In genomic region chr2L:4886645-4887044, dm6 we compare ENCODE assay signal across 3 fruit fly cellular contexts.
TF ChIP-seq lines count a peak whose summit lies in the region.

No protein-coding gene starts in this region.

- no peak for TF ChIP-seq CTCF in whole organism, embryonic (GFP tag; optimal IDR thresholded peaks at IDR 0.05; lab: Kevin White, UChicago)

TF ChIP-seq in whole organism, embryonic, 481 proteins besides CTCF, POLR2A, EP300 and RAD21:
- TF ChIP-seq Adf1 (GFP tag; IDR thresholded peaks at IDR 0.05; lab: Robert Waterston, UW) (peak; percentile 8; the same call in 1 of the 2 replicates), chinmo (GFP tag; IDR thresholded peaks at IDR 0.05; lab: Robert Waterston, UW; ENCODE audit: partially characterized antibody) (0 out of 4 replicates have a peak, but pooled peaks have one; percentile 53), CG12104 (GFP tag; optimal IDR thresholded peaks at IDR 0.05; lab: Kevin White, UChicago) (no peak), CG11695 (GFP tag; IDR thresholded peaks at IDR 0.05; lab: Robert Waterston, UW) (no peak), Drgx (GFP tag; IDR thresholded peaks at IDR 0.05; lab: Robert Waterston, UW) (0 out of 2 replicates have a peak, but pooled peaks have one; percentile 21), da (GFP tag; optimal IDR thresholded peaks at IDR 0.05; lab: Kevin White, UChicago) (no peak), crol (GFP tag; IDR thresholded peaks at IDR 0.05; lab: Robert Waterston, UW) (0 out of 2 replicates have a peak, but pooled peaks have one; percentile 38), sug (tag; optimal IDR thresholded peaks at IDR 0.05; lab: Kevin White, UChicago) (peak; percentile 28), nmo (GFP tag; optimal IDR thresholded peaks at IDR 0.05; lab: Kevin White, UChicago) (no peak), row (GFP tag; IDR thresholded peaks at IDR 0.05; lab: Robert Waterston, UW) (no peak; the same call in 2 of the 3 replicates), CG12236 (GFP tag; optimal IDR thresholded peaks at IDR 0.05; lab: Kevin White, UChicago) (no peak), sr (GFP tag; IDR thresholded peaks at IDR 0.05; lab: Robert Waterston, UW) (peak; percentile 40; the same call in 1 of the 3 replicates), CG8388 (GFP tag; optimal IDR thresholded peaks at IDR 0.05; lab: Kevin White, UChicago) (peak; percentile 72), disco-r (GFP tag; optimal IDR thresholded peaks at IDR 0.05; lab: Kevin White, UChicago) (no peak), cg (GFP tag; optimal IDR thresholded peaks at IDR 0.05; lab: Kevin White, UChicago) (peak; percentile 69), CG12769 (tag; optimal IDR thresholded peaks at IDR 0.05; lab: Kevin White, UChicago) (peak; percentile 86), Deaf1 (tag; optimal IDR thresholded peaks at IDR 0.05; lab: Kevin White, UChicago) (peak; percentile 17), CG11247 (GFP tag; IDR thresholded peaks at IDR 0.05; lab: Robert Waterston, UW) (0 out of 2 replicates have a peak, but pooled peaks have one; percentile 5), sd (tag; optimal IDR thresholded peaks at IDR 0.05; lab: Kevin White, UChicago) (no peak), sima (GFP tag; optimal IDR thresholded peaks at IDR 0.05; lab: Kevin White, UChicago) (no peak), CG10543 (GFP tag; optimal IDR thresholded peaks at IDR 0.05; lab: Kevin White, UChicago) (peak; percentile 2), Camta (GFP tag; optimal IDR thresholded peaks at IDR 0.05; lab: Kevin White, UChicago) (no peak), CG17912 (GFP tag; optimal IDR thresholded peaks at IDR 0.05; lab: Kevin White, UChicago) (peak; percentile 4), CG9817 (tag; optimal IDR thresholded peaks at IDR 0.05; lab: Kevin White, UChicago) (no peak), cwo (GFP tag; optimal IDR thresholded peaks at IDR 0.05; lab: Kevin White, UChicago) (peak; percentile 31), Dad (GFP tag; optimal IDR thresholded peaks at IDR 0.05; lab: Kevin White, UChicago) (no peak), sens (GFP tag; lab: Kevin White, UChicago) (peak; percentile 35)

TF ChIP-seq in whole organism, prepupa, 60 proteins besides CTCF, POLR2A, EP300 and RAD21:
- TF ChIP-seq CG8119 (GFP tag; IDR thresholded peaks at IDR 0.05; lab: Robert Waterston, UW): 0 out of 3 replicates have a peak, but pooled peaks have one; percentile 12
- TF ChIP-seq CG4318 (GFP tag; optimal IDR thresholded peaks at IDR 0.05; lab: Kevin White, UChicago): no peak

TF ChIP-seq in whole organism, pupa, 21 proteins besides CTCF, POLR2A, EP300 and RAD21:
- no peak for TF ChIP-seq Ets98B (GFP tag; IDR thresholded peaks at IDR 0.05; lab: Robert Waterston, UW)
- TF ChIP-seq CG8301 (tag; optimal IDR thresholded peaks at IDR 0.05; lab: Kevin White, UChicago): no peak
- TF ChIP-seq CG32121 (GFP tag; IDR thresholded peaks at IDR 0.05; lab: Robert Waterston, UW): 0 out of 2 replicates have a peak, but pooled peaks have one; percentile 19
- no peak for TF ChIP-seq CG4496 (GFP tag; IDR thresholded peaks at IDR 0.05; lab: Robert Waterston, UW)
- no peak for TF ChIP-seq rn (GFP tag; IDR thresholded peaks at IDR 0.05; lab: Robert Waterston, UW)
